Worm (Caenorhabditis elegans) whole organism, L1 larva: Measurements from ENCODE around the gene srt-23.

ENCODE experiments used
- C04F5.9 ChIP-seq: sonication (generic microtip); optimal IDR thresholded peaks from 2 replicates; lab custom pipeline; 2016; ENCODE audit warnings: missing genetic modification characterization, missing compliant biosample characterization
- C16A3.4 ChIP-seq: fragments of 150-350 bp; optimal IDR thresholded peaks from 2 replicates; lab custom pipeline; 2014; ENCODE audit warnings: missing biosample characterization, missing genetic modification characterization
- ama-1 ChIP-seq: fragments of 150-350 bp; optimal IDR thresholded peaks from 2 replicates; lab custom pipeline; 2014
- blmp-1 ChIP-seq: fragments of 150-350 bp; optimal IDR thresholded peaks from 2 replicates; lab custom pipeline; 2014; ENCODE audit warnings: missing biosample characterization, missing genetic modification characterization
- ceh-90 ChIP-seq: sonication (generic microtip); optimal IDR thresholded peaks from 2 replicates; lab custom pipeline; 2016; ENCODE audit warnings: missing genetic modification characterization, missing compliant biosample characterization
- ces-1 ChIP-seq: fragments of 150-350 bp; optimal IDR thresholded peaks from 2 replicates; lab custom pipeline; 2014; ENCODE audit warnings: missing biosample characterization, missing genetic modification reagents, missing genetic modification characterization
- dpl-1 ChIP-seq, 3 experiments: fragments of 150-350 bp in 2 of 3; sonication (generic microtip) in 1 of 3; optimal IDR thresholded peaks; 2 replicates each; lab custom pipeline; 2014 to 2017; ENCODE audit warnings: missing biosample characterization in 3 of 3, missing genetic modification characterization in 3 of 3, missing genetic modification reagents in 3 of 3
- efl-1 ChIP-seq, 4 experiments: fragments of 150-350 bp; optimal IDR thresholded peaks in 3 of 4; peaks in 1 of 4; 1 replicate in 1 of 4; 2 replicates in 3 of 4; lab custom pipeline; 2014; ENCODE audit warnings: missing biosample characterization in 2 of 4, missing genetic modification characterization in 2 of 4, missing genetic modification reagents in 2 of 4
- egl-13 ChIP-seq: sonication (generic microtip); optimal IDR thresholded peaks from 2 replicates; lab custom pipeline; 2016; ENCODE audit warnings: missing genotype, missing genetic modification reagents, missing genetic modification characterization, missing compliant biosample characterization
- elt-3 ChIP-seq, 6 experiments: fragments of 150-350 bp in 1 of 6; sonication (generic microtip); optimal IDR thresholded peaks; 2 replicates each; lab custom pipeline; 2017 to 2018; ENCODE audit warnings: missing biosample characterization in 6 of 6, missing genetic modification characterization in 6 of 6, inconsistent platforms in 1 of 6
- ets-5 ChIP-seq: fragments of 200-800 bp; sonication (Bioruptor generic); IDR thresholded peaks from 2 replicates; pipeline ENCODE4 v1.3.6; 2022; ENCODE audit warnings: missing genetic modification characterization, missing compliant biosample characterization
- fkh-10 ChIP-seq: sonication (generic microtip); optimal IDR thresholded peaks from 2 replicates; lab custom pipeline; 2017; ENCODE audit warnings: missing biosample characterization, missing genetic modification reagents, missing genetic modification characterization
- fkh-8 ChIP-seq: sonication (generic microtip); optimal IDR thresholded peaks from 2 replicates; lab custom pipeline; 2016; ENCODE audit warnings: mild to moderate bottlenecking, missing genetic modification characterization, missing compliant biosample characterization
- fos-1 ChIP-seq: fragments of 150-350 bp; optimal IDR thresholded peaks from 2 replicates; lab custom pipeline; 2014; ENCODE audit warnings: missing biosample characterization, missing genetic modification characterization
- hlh-17 ChIP-seq: fragments of 200-800 bp; sonication (Bioruptor generic); optimal IDR thresholded peaks from 2 replicates; lab custom pipeline; 2018; ENCODE audit warnings: missing genetic modification characterization, mild to moderate bottlenecking, missing compliant biosample characterization, moderate library complexity, borderline replicate concordance
- hlh-4 ChIP-seq: sonication (generic microtip); optimal IDR thresholded peaks from 2 replicates; lab custom pipeline; 2016; ENCODE audit warnings: mild to moderate bottlenecking, missing genetic modification characterization, missing compliant biosample characterization
- hpl-2 ChIP-seq: fragments of 150-350 bp; optimal IDR thresholded peaks from 2 replicates; lab custom pipeline; 2014; ENCODE audit warnings: missing biosample characterization, missing genetic modification reagents, missing genetic modification characterization
- isw-1 ChIP-seq: fragments of 200-800 bp; sonication (Bioruptor generic); IDR thresholded peaks from 2 replicates; pipeline ENCODE4 v1.3.6; 2022; ENCODE audit warnings: missing genetic modification characterization, missing compliant biosample characterization
- jun-1 ChIP-seq: fragments of 150-350 bp; optimal IDR thresholded peaks from 2 replicates; lab custom pipeline; 2014; ENCODE audit warnings: missing biosample characterization, missing genetic modification reagents, missing genetic modification characterization
- lin-14 ChIP-seq: fragments of 200-800 bp; sonication (Bioruptor generic); optimal IDR thresholded peaks from 2 replicates; lab custom pipeline; 2018; ENCODE audit warnings: mild to moderate bottlenecking, missing genetic modification characterization, moderate library complexity, missing compliant biosample characterization
- lin-35 ChIP-seq, 2 experiments: fragments of 150-350 bp; optimal IDR thresholded peaks; 2 replicates each; lab custom pipeline; 2014; ENCODE audit warnings: missing biosample characterization in 2 of 2, missing genetic modification characterization in 2 of 2, missing genetic modification reagents in 2 of 2
- lsy-2 ChIP-seq, 2 experiments: fragments of 150-350 bp; optimal IDR thresholded peaks; 2 replicates each; lab custom pipeline; 2014; ENCODE audit warnings: missing biosample characterization in 2 of 2, missing genetic modification characterization in 2 of 2
- mab-9 ChIP-seq: fragments of 200-800 bp; sonication (Bioruptor generic); IDR thresholded peaks from 2 replicates; pipeline ENCODE4 v1.3.6; 2022; ENCODE audit warnings: missing genetic modification reagents, missing genetic modification characterization, missing compliant biosample characterization
- mdl-1 ChIP-seq, 2 experiments: fragments of 150-350 bp; optimal IDR thresholded peaks; 2 replicates each; lab custom pipeline; 2014 to 2017; ENCODE audit warnings: missing biosample characterization in 2 of 2, missing genetic modification characterization in 2 of 2, inconsistent platforms in 1 of 2
- mep-1 ChIP-seq: fragments of 150-350 bp; optimal IDR thresholded peaks from 2 replicates; lab custom pipeline; 2014; ENCODE audit warnings: missing biosample characterization, missing genetic modification characterization
- nhr-20 ChIP-seq: sonication (generic microtip); optimal IDR thresholded peaks from 2 replicates; lab custom pipeline; 2016; ENCODE audit warnings: mild to moderate bottlenecking, missing genetic modification characterization, missing compliant biosample characterization
- nhr-71 ChIP-seq: sonication (generic microtip); optimal IDR thresholded peaks from 2 replicates; lab custom pipeline; 2016; ENCODE audit warnings: mild to moderate bottlenecking, missing genetic modification characterization, moderate library complexity, missing compliant biosample characterization
- nhr-77 ChIP-seq: fragments of 150-350 bp; optimal IDR thresholded peaks from 2 replicates; lab custom pipeline; 2014; ENCODE audit warnings: missing biosample characterization, missing genetic modification characterization
- nhr-84 ChIP-seq: sonication (generic microtip); optimal IDR thresholded peaks from 2 replicates; lab custom pipeline; 2017; ENCODE audit warnings: missing biosample characterization, missing genetic modification characterization
- nhr-85 ChIP-seq: sonication (generic microtip); peaks from one replicate; lab custom pipeline; 2016; ENCODE audit warnings: missing genetic modification characterization, inconsistent platforms, missing compliant biosample characterization
- nhr-90 ChIP-seq: sonication (generic microtip); optimal IDR thresholded peaks from 2 replicates; lab custom pipeline; 2016; ENCODE audit warnings: mild to moderate bottlenecking, missing genetic modification characterization, missing compliant biosample characterization; ENCODE audit not compliant: poor library complexity
- pag-3 ChIP-seq: sonication (generic microtip); optimal IDR thresholded peaks from 2 replicates; lab custom pipeline; 2017; ENCODE audit warnings: missing genetic modification characterization, mild to moderate bottlenecking, missing compliant biosample characterization, antibody characterized with exemption, borderline replicate concordance; ENCODE audit not compliant: insufficient read depth
- pqm-1 ChIP-seq: sonication (generic microtip); optimal IDR thresholded peaks from 3 replicates; lab custom pipeline; 2017; ENCODE audit warnings: missing biosample characterization, missing genetic modification characterization
- skn-1 ChIP-seq: fragments of 150-350 bp; optimal IDR thresholded peaks from 2 replicates; lab custom pipeline; 2014; ENCODE audit warnings: missing biosample characterization, missing genetic modification characterization
- snu-23 ChIP-seq: sonication (generic microtip); optimal IDR thresholded peaks from 2 replicates; lab custom pipeline; 2016; ENCODE audit warnings: missing genetic modification characterization, missing compliant biosample characterization
- sup-37 ChIP-seq: fragments of 200-800 bp; sonication (Bioruptor generic); optimal IDR thresholded peaks from 2 replicates; lab custom pipeline; 2018; ENCODE audit warnings: mild to moderate bottlenecking, missing genetic modification characterization, missing compliant biosample characterization

srt-23 gene

ce11 chrIV:762486-763376 is 6.2 kb downstream of the srt-23 start:
- TF ChIP-seq efl-1 (optimal IDR thresholded peaks at IDR 0.05; lab: Kevin White, UChicago) (no peak), efl-1 (GFP tag; optimal IDR thresholded peaks at IDR 0.05 in 1 of 2; lab: Kevin White, UChicago) (peak in 1 of 2 experiments; percentile 83), fkh-8 (tag; lab: Kevin White, UChicago) (no peak), pqm-1 (tag; lab: Kevin White, UChicago) (no peak)
- TF ChIP-seq, all 84 proteins: peak for 1

ce11 chrIV:763377-764063 is 7.0 kb downstream of the srt-23 start, which contains the start of gene col-103:
Gene col-103 (minus strand): TSS chrIV:763678.
- no peak for TF ChIP-seq fkh-10 (GFP tag; lab: Kevin White, UChicago)
- TF ChIP-seq egl-13 (tag; lab: Kevin White, UChicago): no peak
- TF ChIP-seq ama-1 (lab: Kevin White, UChicago): peak; percentile 81
- peak; percentile 58 for TF ChIP-seq nhr-20 (tag; lab: Kevin White, UChicago)
- TF ChIP-seq dpl-1 (GFP tag; optimal IDR thresholded peaks at IDR 0.05; lab: Kevin White, UChicago): peak; percentile 24 to 47 (median 25)
- TF ChIP-seq sup-37: no peak
- TF ChIP-seq blmp-1: peak; percentile 84
- TF ChIP-seq jun-1 (tag; lab: Kevin White, UChicago): no peak
- TF ChIP-seq nhr-90 (tag; lab: Kevin White, UChicago): peak; percentile 32
- TF ChIP-seq C16A3.4 (tag; lab: Kevin White, UChicago): peak; percentile 20
- TF ChIP-seq fkh-8 (tag; lab: Kevin White, UChicago): no peak
- peak in 1 of 2 experiments; percentile 1 for TF ChIP-seq mdl-1 (tag; optimal IDR thresholded peaks at IDR 0.05; lab: Kevin White, UChicago)
- TF ChIP-seq mep-1 (tag; lab: Kevin White, UChicago): peak; percentile 56
- TF ChIP-seq isw-1 (GFP tag; lab: Robert Waterston, UW): no peak
- no peak for TF ChIP-seq hlh-4
- TF ChIP-seq nhr-84 (tag; lab: Kevin White, UChicago): no peak
- TF ChIP-seq lsy-2 (tag; optimal IDR thresholded peaks at IDR 0.05; lab: Kevin White, UChicago): peak in 1 of 2 experiments; percentile 71
- peak; percentile 17 to 37 for TF ChIP-seq efl-1 (optimal IDR thresholded peaks at IDR 0.05; lab: Kevin White, UChicago)
- TF ChIP-seq efl-1 (GFP tag; optimal IDR thresholded peaks at IDR 0.05 in 1 of 2; lab: Kevin White, UChicago): peak; percentile 7 to 90
- peak; percentile 60 for TF ChIP-seq nhr-71 (tag; lab: Kevin White, UChicago)
- peak; percentile 97 for TF ChIP-seq nhr-85
- peak; percentile 19 for TF ChIP-seq nhr-77 (tag; lab: Kevin White, UChicago)
- peak in 3 of 6 experiments; percentile 21 to 43 (median 24) for TF ChIP-seq elt-3 (tag; optimal IDR thresholded peaks at IDR 0.05; lab: Kevin White, UChicago)
- TF ChIP-seq hpl-2 (GFP tag; lab: Kevin White, UChicago): no peak
- peak; percentile 77 for TF ChIP-seq snu-23
- TF ChIP-seq pag-3: peak; percentile 67
- TF ChIP-seq skn-1 (tag; lab: Kevin White, UChicago): no peak
- TF ChIP-seq lin-35 (GFP tag; optimal IDR thresholded peaks at IDR 0.05; lab: Kevin White, UChicago): peak; percentile 18 to 61
- no peak for TF ChIP-seq hlh-17 (GFP tag; lab: Kevin White, UChicago)
- TF ChIP-seq lin-14 (GFP tag; lab: Kevin White, UChicago): peak; percentile 89
- TF ChIP-seq C04F5.9 (tag; lab: Kevin White, UChicago): no peak
- TF ChIP-seq ets-5 (GFP tag; lab: Robert Waterston, UW): 0 out of 2 replicates have a peak, but pooled peaks have one; percentile 27
- TF ChIP-seq mab-9 (GFP tag; lab: Robert Waterston, UW): no peak
- TF ChIP-seq ces-1 (GFP tag; lab: Kevin White, UChicago): no peak
- TF ChIP-seq ceh-90 (tag; lab: Kevin White, UChicago): no peak
- TF ChIP-seq fos-1 (tag; lab: Kevin White, UChicago): no peak
